Worm (Caenorhabditis elegans): ENCODE results near the gene Y22D7AL.6.

DNA sequence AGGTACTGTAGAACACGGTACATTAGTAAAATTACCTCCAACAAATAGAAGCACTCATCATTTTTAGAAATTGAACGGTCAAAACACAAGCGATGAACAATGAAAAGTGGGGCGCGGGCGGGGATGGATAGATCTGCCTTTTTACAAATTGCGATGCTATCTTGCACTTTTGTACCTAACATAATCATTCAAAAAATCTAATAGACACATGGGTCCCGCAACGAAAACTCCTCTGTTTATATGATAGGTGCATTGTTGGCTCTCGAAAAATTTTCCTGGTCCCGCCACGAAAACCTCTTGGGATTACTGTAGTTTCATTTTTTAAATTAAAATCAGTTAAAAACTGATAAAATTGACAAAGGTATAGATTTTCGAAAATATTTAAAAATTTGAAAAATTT lies 29.5 kb downstream of the Y22D7AL.6 start, which contains the start of gene Y22D7AL.11:
- TF ChIP-seq saeg-2 (GFP tag; IDR thresholded peaks at IDR 0.05) = no peak
- no peak for TF ChIP-seq lin-39 (tag; optimal IDR thresholded peaks at IDR 0.05)
- no peak for TF ChIP-seq F37D6.2 (tag; optimal IDR thresholded peaks at IDR 0.05)
- no peak for TF ChIP-seq ctbp-1 (GFP tag; IDR thresholded peaks at IDR 0.05)
- no peak for TF ChIP-seq nhr-25 (tag; optimal IDR thresholded peaks at IDR 0.05; ENCODE audit: borderline replicate concordance, insufficient read depth)
- no peak for TF ChIP-seq pha-4 (GFP tag; IDR thresholded peaks at IDR 0.05)
- TF ChIP-seq pha-4 (tag; optimal IDR thresholded peaks at IDR 0.05) = no peak
- TF ChIP-seq nhr-11 (tag; optimal IDR thresholded peaks at IDR 0.05) = no peak
- TF ChIP-seq nhr-237 (tag; optimal IDR thresholded peaks at IDR 0.05) = no peak
- no peak for TF ChIP-seq ama-1 (optimal IDR thresholded peaks at IDR 0.05)
- no peak for TF ChIP-seq egl-27 (tag; optimal IDR thresholded peaks at IDR 0.05)
- no peak for TF ChIP-seq hif-1 (tag; optimal IDR thresholded peaks at IDR 0.05)
- no peak for TF ChIP-seq lin-15B (tag; optimal IDR thresholded peaks at IDR 0.05)
- TF ChIP-seq lin-13 (GFP tag; optimal IDR thresholded peaks at IDR 0.05) = no peak
